Fruit fly (Drosophila melanogaster) whole organism, embryonic: ENCODE measurements around the gene CG31102.

ENCODE experiments used
- Ada2b ChIP-seq: fragments of 200-800 bp; sonication (Bioruptor generic); IDR thresholded peaks from 2 replicates; pipeline ENCODE4 v1.3.6; 2022; ENCODE audit warnings: missing biosample characterization, missing genetic modification characterization
- Aef1 ChIP-seq: fragments of 200-800 bp; sonication (Bioruptor generic); IDR thresholded peaks from 3 replicates; pipeline ENCODE4 v1.3.6; 2022; ENCODE audit warnings: missing biosample characterization, missing genetic modification characterization
- CG10147 ChIP-seq: fragments of 200-800 bp; sonication (Bioruptor generic); optimal IDR thresholded peaks from 2 replicates; lab custom pipeline; 2019; ENCODE audit warnings: missing biosample characterization, mild to moderate bottlenecking, missing genetic modification characterization, moderate library complexity
- CG10431 ChIP-seq: fragments of 200-800 bp; sonication (Bioruptor generic); optimal IDR thresholded peaks from 3 replicates; lab custom pipeline; 2018; ENCODE audit warnings: missing biosample characterization, mild to moderate bottlenecking, missing genetic modification characterization
- CG10543 ChIP-seq: fragments of 200-800 bp; sonication (Bioruptor generic); optimal IDR thresholded peaks from 3 replicates; lab custom pipeline; 2017; ENCODE audit warnings: missing biosample characterization, mild to moderate bottlenecking, missing genetic modification characterization, moderate library complexity
- CG10959 ChIP-seq: fragments of 200-800 bp; sonication (Bioruptor generic); IDR thresholded peaks from 2 replicates; pipeline ENCODE4 v1.3.6; 2022; ENCODE audit warnings: missing biosample characterization, missing genetic modification characterization
- CG12104 ChIP-seq: fragments of 200-800 bp; sonication (Bioruptor generic); optimal IDR thresholded peaks from 3 replicates; lab custom pipeline; 2016; ENCODE audit warnings: missing biosample characterization, missing genetic modification characterization
- CG12659 ChIP-seq: fragments of 200-800 bp; sonication (Bioruptor generic); optimal IDR thresholded peaks from 3 replicates; lab custom pipeline; 2017; ENCODE audit warnings: mild to moderate bottlenecking, missing biosample characterization, missing genetic modification reagents, missing genetic modification characterization
- CG12744 ChIP-seq: fragments of 200-800 bp; sonication (Bioruptor generic); optimal IDR thresholded peaks from 2 replicates; lab custom pipeline; 2016; ENCODE audit warnings: missing biosample characterization, missing genetic modification characterization
- CG1529 ChIP-seq: fragments of 200-800 bp; sonication (Bioruptor generic); optimal IDR thresholded peaks from 3 replicates; lab custom pipeline; 2018; ENCODE audit warnings: missing biosample characterization, missing genetic modification characterization
- CG17359 ChIP-seq: fragments of 200-800 bp; sonication (Bioruptor generic); optimal IDR thresholded peaks from 3 replicates; lab custom pipeline; 2018; ENCODE audit warnings: missing biosample characterization, mild to moderate bottlenecking, missing genetic modification characterization, moderate library complexity
- CG2199 ChIP-seq: fragments of 200-800 bp; sonication (Bioruptor generic); IDR thresholded peaks from 3 replicates; pipeline ENCODE4 v1.3.6; 2022; ENCODE audit warnings: missing biosample characterization, missing genetic modification characterization
- CG2202 ChIP-seq: fragments of 200-800 bp; sonication (Bioruptor generic); optimal IDR thresholded peaks from 2 replicates; lab custom pipeline; 2018; ENCODE audit warnings: missing biosample characterization, mild to moderate bottlenecking, missing genetic modification characterization
- CG2678 ChIP-seq: fragments of 200-800 bp; sonication (Bioruptor generic); optimal IDR thresholded peaks from 3 replicates; lab custom pipeline; 2019; ENCODE audit warnings: missing biosample characterization, mild to moderate bottlenecking, missing genetic modification characterization, moderate library complexity
- CG2889 ChIP-seq: fragments of 200-800 bp; sonication (Bioruptor generic); IDR thresholded peaks from 3 replicates; pipeline ENCODE4 v1.3.6; 2022; ENCODE audit warnings: missing biosample characterization, missing genetic modification characterization
- CG3065 ChIP-seq: fragments of 200-800 bp; sonication (Bioruptor generic); optimal IDR thresholded peaks from 2 replicates; lab custom pipeline; 2016; ENCODE audit warnings: missing biosample characterization, missing genetic modification characterization
- CG31224 ChIP-seq: fragments of 200-800 bp; sonication (Bioruptor generic); IDR thresholded peaks from 2 replicates; pipeline ENCODE4 v1.3.6; 2022; ENCODE audit warnings: missing biosample characterization, missing genetic modification characterization
- CG34376 ChIP-seq: fragments of 200-800 bp; sonication (Bioruptor generic); optimal IDR thresholded peaks from 2 replicates; lab custom pipeline; 2018; ENCODE audit warnings: missing biosample characterization, mild to moderate bottlenecking, missing genetic modification characterization
- CG3838 ChIP-seq: fragments of 200-800 bp; sonication (Bioruptor generic); optimal IDR thresholded peaks from 3 replicates; lab custom pipeline; 2016; ENCODE audit warnings: missing biosample characterization, missing genetic modification characterization
- CG3995 ChIP-seq: fragments of 200-800 bp; sonication (Bioruptor generic); optimal IDR thresholded peaks from 3 replicates; lab custom pipeline; 2016; ENCODE audit warnings: missing biosample characterization, missing genetic modification characterization
- CG4707 ChIP-seq: fragments of 200-800 bp; sonication (Bioruptor generic); optimal IDR thresholded peaks from 2 replicates; lab custom pipeline; 2018; ENCODE audit warnings: missing biosample characterization, mild to moderate bottlenecking, missing genetic modification characterization, moderate library complexity
- CG6654 ChIP-seq: fragments of 200-800 bp; sonication (Bioruptor generic); optimal IDR thresholded peaks from 2 replicates; lab custom pipeline; 2017; ENCODE audit warnings: missing biosample characterization, mild to moderate bottlenecking, missing genetic modification characterization
- CG6683 ChIP-seq: fragments of 200-800 bp; sonication (Bioruptor generic); optimal IDR thresholded peaks from 2 replicates; lab custom pipeline; 2017; ENCODE audit warnings: missing biosample characterization, mild to moderate bottlenecking, missing genetic modification characterization, missing genetic modification reagents
- CG7963 ChIP-seq: fragments of 200-800 bp; sonication (Bioruptor generic); IDR thresholded peaks from 3 replicates; pipeline ENCODE4 v1.3.6; 2022; ENCODE audit warnings: missing biosample characterization, missing genetic modification characterization; ENCODE audit not compliant: partially characterized antibody
- CG9437 ChIP-seq: fragments of 200-800 bp; sonication (Bioruptor generic); optimal IDR thresholded peaks from 2 replicates; lab custom pipeline; 2018; ENCODE audit warnings: missing biosample characterization, mild to moderate bottlenecking, missing genetic modification characterization
- E2f2 ChIP-seq: fragments of 200-800 bp; sonication (Bioruptor generic); IDR thresholded peaks from 2 replicates; pipeline ENCODE4 v1.3.6; 2022; ENCODE audit warnings: missing biosample characterization, missing genetic modification characterization
- Elba2 ChIP-seq: fragments of 200-800 bp; sonication (Bioruptor generic); optimal IDR thresholded peaks from 3 replicates; lab custom pipeline; 2016; ENCODE audit warnings: missing biosample characterization, missing genetic modification characterization
- HLH3B ChIP-seq: fragments of 200-800 bp; sonication (Bioruptor generic); IDR thresholded peaks from 2 replicates; pipeline ENCODE4 v1.3.6; 2022; ENCODE audit warnings: missing biosample characterization, missing genetic modification characterization
- Hsf ChIP-seq: fragments of 200-800 bp; sonication (Bioruptor generic); optimal IDR thresholded peaks from 3 replicates; lab custom pipeline; 2016; ENCODE audit warnings: missing biosample characterization, missing genetic modification characterization
- MTF-1 ChIP-seq: fragments of 200-800 bp; sonication (Bioruptor generic); optimal IDR thresholded peaks from 2 replicates; lab custom pipeline; 2018; ENCODE audit warnings: missing biosample characterization, mild to moderate bottlenecking, missing genetic modification characterization, borderline replicate concordance
- Mad ChIP-seq: fragments of 200-800 bp; sonication (Bioruptor generic); optimal IDR thresholded peaks from 2 replicates; lab custom pipeline; 2016; ENCODE audit warnings: missing biosample characterization, missing genetic modification characterization
- Med ChIP-seq: fragments of 200-800 bp; sonication (Bioruptor generic); peaks from one replicate; lab custom pipeline; 2016; ENCODE audit warnings: missing biosample characterization, missing genetic modification characterization, mild to moderate bottlenecking, inconsistent platforms, moderate library complexity
- Mrtf ChIP-seq: fragments of 200-800 bp; sonication (Bioruptor generic); IDR thresholded peaks from 3 replicates; pipeline ENCODE4 v1.3.6; 2022; ENCODE audit warnings: missing biosample characterization, missing genetic modification characterization
- Nf-YB ChIP-seq: fragments of 200-800 bp; sonication (Bioruptor generic); optimal IDR thresholded peaks from 3 replicates; lab custom pipeline; 2019; ENCODE audit warnings: missing biosample characterization, mild to moderate bottlenecking, missing genetic modification characterization, moderate library complexity
- Poxn ChIP-seq: fragments of 200-800 bp; sonication (Bioruptor generic); IDR thresholded peaks from 2 replicates; pipeline ENCODE4 v1.3.6; 2022; ENCODE audit warnings: missing biosample characterization, missing genetic modification characterization
- Ptx1 ChIP-seq: fragments of 200-800 bp; sonication (Bioruptor generic); IDR thresholded peaks from 2 replicates; pipeline ENCODE4 v1.3.6; 2022; ENCODE audit warnings: missing biosample characterization, missing genetic modification characterization
- Sry-β ChIP-seq: fragments of 200-800 bp; sonication (Bioruptor generic); optimal IDR thresholded peaks from 2 replicates; lab custom pipeline; 2018; ENCODE audit warnings: missing biosample characterization, mild to moderate bottlenecking, missing genetic modification characterization, moderate library complexity
- corto ChIP-seq: fragments of 200-800 bp; sonication (Bioruptor generic); optimal IDR thresholded peaks from 2 replicates; lab custom pipeline; 2016; ENCODE audit warnings: missing biosample characterization, mild to moderate bottlenecking, missing genetic modification characterization, moderate library complexity
- crp ChIP-seq, 2 experiments: fragments of 200-800 bp; sonication (Bioruptor generic); optimal IDR thresholded peaks; 2 replicates in 1 of 2; 3 replicates in 1 of 2; lab custom pipeline; 2017; ENCODE audit warnings: missing biosample characterization in 2 of 2, missing genetic modification characterization in 2 of 2, mild to moderate bottlenecking in 1 of 2, moderate library complexity in 1 of 2
- danr ChIP-seq: fragments of 200-800 bp; sonication (Bioruptor generic); IDR thresholded peaks from 2 replicates; pipeline ENCODE4 v1.3.6; 2022; ENCODE audit warnings: missing biosample characterization, missing genetic modification characterization
- fd102C ChIP-seq: fragments of 200-800 bp; sonication (Bioruptor generic); optimal IDR thresholded peaks from 2 replicates; lab custom pipeline; 2018; ENCODE audit warnings: missing biosample characterization, mild to moderate bottlenecking, missing genetic modification characterization, moderate library complexity
- gcm2 ChIP-seq: fragments of 200-800 bp; sonication (Bioruptor generic); optimal IDR thresholded peaks from 2 replicates; lab custom pipeline; 2016; ENCODE audit warnings: missing biosample characterization, missing genetic modification characterization
- hkb ChIP-seq, 2 experiments: fragments of 200-800 bp in 1 of 2; fragments of >200 bp in 1 of 2; sonication (Bioruptor generic) in 1 of 2; IDR thresholded peaks in 1 of 2; optimal IDR thresholded peaks in 1 of 2; 2 replicates each; pipeline versions ENCODE4 v1.3.6 to Lab custom; 2017 to 2022; ENCODE audit warnings: missing biosample characterization in 1 of 2, missing genetic modification characterization in 1 of 2
- lilli ChIP-seq: fragments of 200-800 bp; sonication (Bioruptor generic); optimal IDR thresholded peaks from 3 replicates; lab custom pipeline; 2016; ENCODE audit warnings: missing biosample characterization, missing genetic modification characterization
- mld ChIP-seq: fragments of 200-800 bp; sonication (Bioruptor generic); IDR thresholded peaks from 3 replicates; pipeline ENCODE4 v1.3.6; 2022; ENCODE audit warnings: missing biosample characterization, missing genetic modification characterization; ENCODE audit not compliant: partially characterized antibody
- nerfin-1 ChIP-seq: fragments of 200-800 bp; sonication (Bioruptor generic); optimal IDR thresholded peaks from 3 replicates; lab custom pipeline; 2019; ENCODE audit warnings: missing biosample characterization, mild to moderate bottlenecking, missing genetic modification characterization, moderate library complexity
- sim ChIP-seq: fragments of 200-800 bp; sonication (Bioruptor generic); IDR thresholded peaks from 2 replicates; pipeline ENCODE4 v1.3.6; 2022; ENCODE audit warnings: missing biosample characterization, missing genetic modification characterization
- slp2 ChIP-seq: fragments of 200-800 bp; sonication (Bioruptor generic); optimal IDR thresholded peaks from 2 replicates; lab custom pipeline; 2016; ENCODE audit warnings: missing biosample characterization, missing genetic modification characterization
- ttk ChIP-seq: fragments of 200-800 bp; sonication (Bioruptor generic); IDR thresholded peaks from 2 replicates; pipeline ENCODE4 v2.1.2; 2022; ENCODE audit warnings: missing biosample characterization, missing genetic modification characterization

CG31102 gene

DNA sequence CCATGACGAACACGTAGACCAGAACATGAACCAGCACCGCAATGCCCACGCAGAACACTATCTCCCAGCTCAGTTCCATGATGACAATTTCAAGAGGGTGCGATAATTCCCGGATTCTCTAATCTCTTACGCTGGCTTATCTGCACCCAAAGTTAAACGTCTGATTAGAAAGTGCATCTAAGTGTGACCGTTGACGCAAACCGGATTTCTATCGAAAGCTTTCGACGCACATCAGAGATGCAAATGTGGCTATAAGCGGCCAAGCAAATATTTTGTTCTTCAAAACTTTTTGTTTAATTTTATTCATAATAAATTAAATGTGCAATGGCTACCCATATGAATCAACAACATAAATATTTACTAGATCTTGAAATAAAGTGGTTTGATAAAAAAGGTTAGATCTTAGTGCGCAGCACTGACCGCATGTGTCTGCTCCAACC lies 33.1 kb downstream of the CG31102 start, which contains the start of the genes Kdsr and CG11858 (continued):
- no peak for TF ChIP-seq CG17359 (tag; lab: Kevin White, UChicago)
- TF ChIP-seq HLH3B (GFP tag; lab: Robert Waterston, UW) = peak; percentile 21; the same call in 1 of the 2 replicates
- peak; percentile 72 for TF ChIP-seq CG2889
- TF ChIP-seq CG34376 (GFP tag; lab: Kevin White, UChicago) = peak; percentile 77
- TF ChIP-seq CG10959 (GFP tag; lab: Robert Waterston, UW) = 0 out of 2 replicates have a peak, but pooled peaks have one; percentile 34
- no peak for TF ChIP-seq CG2199 (GFP tag; lab: Robert Waterston, UW)
- no peak for TF ChIP-seq Poxn
- TF ChIP-seq Hsf (GFP tag; lab: Kevin White, UChicago) = peak; percentile 70
- no peak for TF ChIP-seq CG7963 (GFP tag; lab: Robert Waterston, UW)
- TF ChIP-seq Med (GFP tag; lab: Kevin White, UChicago) = peak; percentile 95
- peak; percentile 66 for TF ChIP-seq CG12659
- no peak for TF ChIP-seq mld (GFP tag; lab: Robert Waterston, UW)
- no peak for TF ChIP-seq Mrtf
- 0 out of 2 replicates have a peak, but pooled peaks have one; percentile 17 for TF ChIP-seq sim
- TF ChIP-seq gcm2 (GFP tag; lab: Kevin White, UChicago) = peak; percentile 28
- TF ChIP-seq CG1529 (GFP tag; lab: Kevin White, UChicago) = no peak
- TF ChIP-seq Sry-β (GFP tag; lab: Kevin White, UChicago) = peak; percentile 99
- TF ChIP-seq lilli = peak; percentile 83
- peak; percentile 11 for TF ChIP-seq CG9437 (GFP tag; lab: Kevin White, UChicago)
- peak in 1 of 2 experiments; percentile 49 for TF ChIP-seq crp (GFP tag; optimal IDR thresholded peaks at IDR 0.05; lab: Kevin White, UChicago)
- peak; percentile 43; the same call in 1 of the 2 replicates for TF ChIP-seq ttk (GFP tag; lab: Robert Waterston, UW)
- no peak for TF ChIP-seq corto (GFP tag; lab: Kevin White, UChicago)
- TF ChIP-seq Ada2b (GFP tag; lab: Robert Waterston, UW) = peak; percentile 57; the same call in 1 of the 2 replicates
- no peak for TF ChIP-seq CG4707
- TF ChIP-seq Elba2 = no peak
- TF ChIP-seq CG3995 (GFP tag; lab: Kevin White, UChicago) = peak; percentile 4
- no peak for TF ChIP-seq CG6654 (GFP tag; lab: Kevin White, UChicago)
- no peak for TF ChIP-seq CG3065 (GFP tag; lab: Kevin White, UChicago)
- no peak for TF ChIP-seq MTF-1 (GFP tag; lab: Kevin White, UChicago)
- TF ChIP-seq CG2202 (tag; lab: Kevin White, UChicago) = peak; percentile 7
- TF ChIP-seq E2f2 (GFP tag; lab: Robert Waterston, UW) = peak; percentile 56; the same call in 1 of the 2 replicates
- TF ChIP-seq CG31224 (GFP tag; lab: Robert Waterston, UW) = peak; percentile 42; the same call in 1 of the 2 replicates
- TF ChIP-seq CG6683 = peak; percentile 32
- TF ChIP-seq fd102C = no peak
- peak; percentile 81 for TF ChIP-seq Ptx1
- no peak for TF ChIP-seq slp2
- TF ChIP-seq CG3838 (GFP tag; lab: Kevin White, UChicago) = peak; percentile 42
- TF ChIP-seq Nf-YB (GFP tag; lab: Kevin White, UChicago) = peak; percentile 5
- TF ChIP-seq CG10543 (GFP tag; lab: Kevin White, UChicago) = peak; percentile 59
- TF ChIP-seq hkb (optimal IDR thresholded peaks at IDR 0.05; lab: Kevin White, UChicago) = peak; percentile 29
- TF ChIP-seq hkb (GFP tag; IDR thresholded peaks at IDR 0.05; lab: Robert Waterston, UW) = peak; percentile 66
- TF ChIP-seq nerfin-1 = peak; percentile 28
- peak; percentile 32 for TF ChIP-seq CG12104
- TF ChIP-seq CG12744 (GFP tag; lab: Kevin White, UChicago) = peak; percentile 40
- TF ChIP-seq Aef1 (GFP tag; lab: Robert Waterston, UW) = peak; percentile 53
- peak; percentile 58; the same call in 1 of the 2 replicates for TF ChIP-seq danr (GFP tag; lab: Robert Waterston, UW)
- TF ChIP-seq CG2678 (tag; lab: Kevin White, UChicago) = no peak
- no peak for TF ChIP-seq CG10431 (GFP tag; lab: Kevin White, UChicago)
- TF ChIP-seq Mad (GFP tag; lab: Kevin White, UChicago) = peak; percentile 61
- peak; percentile 63 for TF ChIP-seq CG10147
